Fruit fly (Drosophila melanogaster): Measurements from ENCODE around the gene wapl.

wapl gene

dm6 chrX:2141159-2141853 is 17.5 kb downstream of the wapl start, which contains the start of gene D2hgdh:
Gene D2hgdh (plus strand): TSS chrX:2141489.
- TF ChIP-seq CG7045 (GFP tag; optimal IDR thresholded peaks at IDR 0.05) (no peak), Hr96 (GFP tag; optimal IDR thresholded peaks at IDR 0.05) (no peak), cic (GFP tag; optimal IDR thresholded peaks at IDR 0.05) (peak; percentile 88), ovo (GFP tag; optimal IDR thresholded peaks at IDR 0.05) (peak; percentile 37), tj (GFP tag; optimal IDR thresholded peaks at IDR 0.05) (no peak), bab1 (GFP tag; optimal IDR thresholded peaks at IDR 0.05) (no peak), CG7101 (tag; optimal IDR thresholded peaks at IDR 0.05) (peak; percentile 65), Clk (GFP tag; optimal IDR thresholded peaks at IDR 0.05) (no peak), CG5204 (GFP tag; optimal IDR thresholded peaks at IDR 0.05) (no peak), pad (GFP tag; optimal IDR thresholded peaks at IDR 0.05) (peak; percentile 62), toe (GFP tag; optimal IDR thresholded peaks at IDR 0.05) (no peak), Crg-1 (GFP tag; optimal IDR thresholded peaks at IDR 0.05) (no peak), cnc (optimal IDR thresholded peaks at IDR 0.05) (no peak), Mnt (GFP tag; optimal IDR thresholded peaks at IDR 0.05) (no peak), CG11617 (GFP tag; optimal IDR thresholded peaks at IDR 0.05) (no peak), CG1620 (GFP tag; optimal IDR thresholded peaks at IDR 0.05) (no peak), CG12768 (GFP tag; optimal IDR thresholded peaks at IDR 0.05) (no peak), CG14711 (tag; optimal IDR thresholded peaks at IDR 0.05) (peak; percentile 21), kay (GFP tag; ENCODE audit: borderline replicate concordance) (no peak), CG33017 (tag; optimal IDR thresholded peaks at IDR 0.05) (peak; percentile 18)

- peak; percentile 61 for TF ChIP-seq pad (GFP tag; optimal IDR thresholded peaks at IDR 0.05)
- no peak for TF ChIP-seq CG11617 (GFP tag; optimal IDR thresholded peaks at IDR 0.05)
- no peak for TF ChIP-seq cic (GFP tag; optimal IDR thresholded peaks at IDR 0.05)
- no peak for TF ChIP-seq kay (GFP tag; ENCODE audit: borderline replicate concordance)
- TF ChIP-seq ovo (GFP tag; optimal IDR thresholded peaks at IDR 0.05): no peak
- TF ChIP-seq Clk (GFP tag; optimal IDR thresholded peaks at IDR 0.05): no peak
- no peak for TF ChIP-seq CG7045 (GFP tag; optimal IDR thresholded peaks at IDR 0.05)
These were observed 18.3 kb downstream of the wapl start for dm6 chrX:2140487-2140886.

- no peak for TF ChIP-seq tj (GFP tag; optimal IDR thresholded peaks at IDR 0.05)
- TF ChIP-seq CG33017 (tag; optimal IDR thresholded peaks at IDR 0.05): no peak
- TF ChIP-seq pad (GFP tag; optimal IDR thresholded peaks at IDR 0.05): no peak
- TF ChIP-seq cnc (optimal IDR thresholded peaks at IDR 0.05): no peak
- no peak for TF ChIP-seq CG11617 (GFP tag; optimal IDR thresholded peaks at IDR 0.05)
- TF ChIP-seq Crg-1 (GFP tag; optimal IDR thresholded peaks at IDR 0.05): no peak
- TF ChIP-seq Clk (GFP tag; optimal IDR thresholded peaks at IDR 0.05): no peak
- TF ChIP-seq CG7101 (tag; optimal IDR thresholded peaks at IDR 0.05): no peak
- no peak for TF ChIP-seq CG7045 (GFP tag; optimal IDR thresholded peaks at IDR 0.05)
- TF ChIP-seq CG1620 (GFP tag; optimal IDR thresholded peaks at IDR 0.05): no peak
- no peak for TF ChIP-seq kay (GFP tag; ENCODE audit: borderline replicate concordance)
These were observed 19.2 kb downstream of the wapl start for dm6 chrX:2139610-2140009.

dm6 chrX:2138417-2138816 is 20.4 kb downstream of the wapl start:
- no peak for TF ChIP-seq ovo (GFP tag; optimal IDR thresholded peaks at IDR 0.05)
- no peak for TF ChIP-seq CG7101 (tag; optimal IDR thresholded peaks at IDR 0.05)
- TF ChIP-seq CG11617 (GFP tag; optimal IDR thresholded peaks at IDR 0.05): no peak
- no peak for TF ChIP-seq cnc (optimal IDR thresholded peaks at IDR 0.05)
- no peak for TF ChIP-seq cic (GFP tag; optimal IDR thresholded peaks at IDR 0.05)
- TF ChIP-seq bab1 (GFP tag; optimal IDR thresholded peaks at IDR 0.05): no peak
- TF ChIP-seq kay (GFP tag; ENCODE audit: borderline replicate concordance): peak; percentile 81
- no peak for TF ChIP-seq CG14711 (tag; optimal IDR thresholded peaks at IDR 0.05)
- TF ChIP-seq Mnt (GFP tag; optimal IDR thresholded peaks at IDR 0.05): peak; percentile 28
- no peak for TF ChIP-seq pad (GFP tag; optimal IDR thresholded peaks at IDR 0.05)
- TF ChIP-seq Clk (GFP tag; optimal IDR thresholded peaks at IDR 0.05): no peak
- peak; percentile 56 for TF ChIP-seq tj (GFP tag; optimal IDR thresholded peaks at IDR 0.05)
- no peak for TF ChIP-seq CG7045 (GFP tag; optimal IDR thresholded peaks at IDR 0.05)
- no peak for TF ChIP-seq CG5204 (GFP tag; optimal IDR thresholded peaks at IDR 0.05)
- TF ChIP-seq toe (GFP tag; optimal IDR thresholded peaks at IDR 0.05): no peak
- no peak for TF ChIP-seq CG33017 (tag; optimal IDR thresholded peaks at IDR 0.05)
- no peak for TF ChIP-seq Hr96 (GFP tag; optimal IDR thresholded peaks at IDR 0.05)
- no peak for TF ChIP-seq CG12768 (GFP tag; optimal IDR thresholded peaks at IDR 0.05)
- no peak for TF ChIP-seq Crg-1 (GFP tag; optimal IDR thresholded peaks at IDR 0.05)

dm6 chrX:2138342-2138416 is 20.6 kb downstream of the wapl start, which contains the start of gene ph-p:
Gene ph-p (minus strand): TSS chrX:2138371.
- no peak for TF ChIP-seq CG33017 (tag; optimal IDR thresholded peaks at IDR 0.05)

dm6 chrX:2137587-2138341 is 21.0 kb downstream of the wapl start:
- TF ChIP-seq toe (GFP tag; optimal IDR thresholded peaks at IDR 0.05): peak; percentile 98
- peak; percentile 98 for TF ChIP-seq CG1620 (GFP tag; optimal IDR thresholded peaks at IDR 0.05)
- peak; percentile 98 for TF ChIP-seq CG14711 (tag; optimal IDR thresholded peaks at IDR 0.05)
- TF ChIP-seq CG7101 (tag; optimal IDR thresholded peaks at IDR 0.05): peak; percentile 100
- TF ChIP-seq cnc (optimal IDR thresholded peaks at IDR 0.05): no peak
- peak; percentile 95 for TF ChIP-seq Crg-1 (GFP tag; optimal IDR thresholded peaks at IDR 0.05)
- peak; percentile 99 for TF ChIP-seq CG33017 (tag; optimal IDR thresholded peaks at IDR 0.05)
- TF ChIP-seq bab1 (GFP tag; optimal IDR thresholded peaks at IDR 0.05): peak; percentile 87
- peak; percentile 97 for TF ChIP-seq Mnt (GFP tag; optimal IDR thresholded peaks at IDR 0.05)
- peak; percentile 93 for TF ChIP-seq pad (GFP tag; optimal IDR thresholded peaks at IDR 0.05)
- TF ChIP-seq CG11617 (GFP tag; optimal IDR thresholded peaks at IDR 0.05): peak; percentile 99
- peak; percentile 97 for TF ChIP-seq CG5204 (GFP tag; optimal IDR thresholded peaks at IDR 0.05)
- TF ChIP-seq CG7045 (GFP tag; optimal IDR thresholded peaks at IDR 0.05): peak; percentile 98
- peak; percentile 81 for TF ChIP-seq cic (GFP tag; optimal IDR thresholded peaks at IDR 0.05)
- peak; percentile 90 for TF ChIP-seq tj (GFP tag; optimal IDR thresholded peaks at IDR 0.05)
- TF ChIP-seq Clk (GFP tag; optimal IDR thresholded peaks at IDR 0.05): peak; percentile 98
- TF ChIP-seq kay (GFP tag; ENCODE audit: borderline replicate concordance): peak; percentile 98
- peak; percentile 97 for TF ChIP-seq ovo (GFP tag; optimal IDR thresholded peaks at IDR 0.05)
- peak; percentile 98 for TF ChIP-seq CG12768 (GFP tag; optimal IDR thresholded peaks at IDR 0.05)
- peak; percentile 99 for TF ChIP-seq Hr96 (GFP tag; optimal IDR thresholded peaks at IDR 0.05)
